Worm (Caenorhabditis elegans) whole organism, L4 larva: ENCODE measurements around the gene C25F9.11.

Source experiments
- aly-2 ChIP-seq: sonication (generic microtip); optimal IDR thresholded peaks from 2 replicates; lab custom pipeline; 2018; ENCODE audit warnings: missing biosample characterization, missing genetic modification characterization
- arid-1 ChIP-seq: fragments of 200-800 bp; sonication (Bioruptor generic); conservative IDR thresholded peaks from 2 replicates; pipeline ENCODE4 v1.3.6; 2022; ENCODE audit warnings: missing genetic modification reagents, missing genetic modification characterization, missing compliant biosample characterization
- cey-2 ChIP-seq: sonication (generic microtip); optimal IDR thresholded peaks from 3 replicates; lab custom pipeline; 2017; ENCODE audit warnings: missing genetic modification characterization, mild to moderate bottlenecking, missing compliant biosample characterization, antibody characterized with exemption, borderline replicate concordance; ENCODE audit not compliant: insufficient read depth
- daf-8 ChIP-seq: fragments of 200-800 bp; sonication (Bioruptor generic); IDR thresholded peaks from 2 replicates; pipeline ENCODE4 v1.3.6; 2022; ENCODE audit warnings: missing genetic modification characterization, missing compliant biosample characterization
- hmg-1.1 ChIP-seq: fragments of 200-800 bp; sonication (Bioruptor generic); IDR thresholded peaks from 2 replicates; pipeline ENCODE4 v1.3.6; 2022; ENCODE audit warnings: missing genetic modification reagents, missing genetic modification characterization, missing compliant biosample characterization
- mdl-1 ChIP-seq, 2 experiments: fragments of 150-350 bp in 1 of 2; sonication (generic microtip) in 1 of 2; optimal IDR thresholded peaks; 2 replicates each; lab custom pipeline; 2014 to 2017; ENCODE audit warnings: missing biosample characterization in 2 of 2, missing genetic modification characterization in 2 of 2
- nhr-11 ChIP-seq: fragments of 150-350 bp; optimal IDR thresholded peaks from 2 replicates; lab custom pipeline; 2014; ENCODE audit warnings: missing biosample characterization, missing genetic modification characterization
- saeg-2 ChIP-seq: fragments of 200-800 bp; sonication (Bioruptor generic); IDR thresholded peaks from 2 replicates; pipeline ENCODE4 v1.3.6; 2022; ENCODE audit warnings: missing genetic modification reagents, missing genetic modification characterization, missing compliant biosample characterization
- sdz-12 ChIP-seq: fragments of 200-800 bp; sonication (Bioruptor generic); optimal IDR thresholded peaks from 2 replicates; lab custom pipeline; 2018; ENCODE audit warnings: mild to moderate bottlenecking, missing genetic modification characterization, missing compliant biosample characterization
- snpc-4 ChIP-seq: fragments of 150-350 bp; optimal IDR thresholded peaks from 2 replicates; lab custom pipeline; 2014; ENCODE audit warnings: missing biosample characterization, missing genetic modification characterization
- ztf-11 ChIP-seq: fragments of 150-350 bp; optimal IDR thresholded peaks from 2 replicates; lab custom pipeline; 2014; ENCODE audit warnings: missing biosample characterization, missing genetic modification characterization

The C25F9.11 gene

DNA sequence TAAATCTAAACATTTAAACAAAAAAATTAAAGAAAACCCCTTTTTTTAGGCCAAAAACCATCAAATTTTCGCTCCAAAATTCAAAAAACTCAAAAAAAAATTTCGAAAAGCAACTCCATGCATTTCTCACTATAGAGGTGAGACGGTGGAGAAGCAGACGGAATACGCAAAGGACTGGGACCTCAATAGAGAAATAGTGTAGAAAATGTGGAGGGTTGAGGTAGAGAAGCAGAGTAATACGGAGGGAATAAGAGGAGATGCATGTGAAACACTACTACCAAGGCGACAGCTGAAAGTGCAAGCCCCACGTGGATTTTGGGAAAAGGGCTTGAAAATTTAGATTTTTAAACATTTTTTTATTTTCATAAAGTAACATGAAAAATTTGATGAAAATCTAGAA lies 41.6 kb downstream of the C25F9.11 start:
- peak in 1 of 2 experiments; percentile 26 for TF ChIP-seq mdl-1 (tag; optimal IDR thresholded peaks at IDR 0.05; lab: Kevin White, UChicago)
- no peak for TF ChIP-seq ztf-11 (tag; lab: Kevin White, UChicago)
- peak; percentile 22; the same call in 1 of the 2 replicates for TF ChIP-seq hmg-1.1 (GFP tag; lab: Robert Waterston, UW)

DNA sequence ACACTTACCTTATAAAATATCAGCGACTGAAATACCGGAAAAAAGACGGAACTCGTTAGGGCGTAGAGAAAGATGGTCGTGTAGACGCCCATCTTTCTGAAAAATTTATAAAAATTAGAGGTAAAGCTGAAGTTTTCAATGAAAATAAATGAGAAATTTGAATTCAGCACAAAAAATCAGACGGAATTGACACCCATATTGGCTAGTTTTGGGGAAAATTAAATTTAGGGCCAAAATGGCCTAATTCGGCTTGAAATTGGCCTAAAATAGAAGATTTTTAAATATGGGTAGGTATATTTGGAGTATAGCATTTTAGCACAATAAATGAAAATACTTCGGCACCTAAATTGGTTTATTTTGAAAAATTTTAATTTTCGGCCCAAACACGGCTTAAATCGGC lies 42.8 kb downstream of the C25F9.11 start, which contains the start of gene slcr-46.2:
Gene slcr-46.2, minus strand, starts transcription at position 101 of the 400 bp plus-strand sequence.
- TF ChIP-seq saeg-2 (GFP tag; lab: Robert Waterston, UW) (no peak), aly-2 (tag; lab: Kevin White, UChicago) (no peak), daf-8 (no peak), snpc-4 (tag; lab: Kevin White, UChicago) (no peak), nhr-11 (tag; lab: Kevin White, UChicago) (no peak), cey-2 (tag; lab: Kevin White, UChicago) (no peak), sdz-12 (no peak), arid-1 (no peak)
